Worm (Caenorhabditis elegans) whole organism, mixed stage, embryonic: ENCODE results near the gene W05B10.4.

Experiments used
- M03D4.4 ChIP-seq: sonication (generic microtip); optimal IDR thresholded peaks from 2 replicates; lab custom pipeline; 2017; ENCODE audit warnings: mild to moderate bottlenecking, missing genetic modification characterization, missing compliant biosample characterization
- bed-3 ChIP-seq: fragments of 200-800 bp; sonication (Bioruptor generic); optimal IDR thresholded peaks from 3 replicates; lab custom pipeline; 2018; ENCODE audit warnings: mild to moderate bottlenecking, missing genetic modification characterization, moderate library complexity, missing compliant biosample characterization
- blmp-1 ChIP-seq: fragments of 150-350 bp; optimal IDR thresholded peaks from 2 replicates; lab custom pipeline; 2014; ENCODE audit warnings: missing biosample characterization, missing genetic modification characterization
- ceh-39 ChIP-seq: fragments of 150-350 bp; optimal IDR thresholded peaks from 2 replicates; lab custom pipeline; 2014; ENCODE audit warnings: missing biosample characterization, missing genetic modification characterization
- ces-1 ChIP-seq: fragments of 150-350 bp; optimal IDR thresholded peaks from 2 replicates; lab custom pipeline; 2014; ENCODE audit warnings: missing biosample characterization, missing genetic modification reagents, missing genetic modification characterization
- cnd-1 ChIP-seq: fragments of 200-800 bp; sonication (Bioruptor generic); optimal IDR thresholded peaks from 2 replicates; lab custom pipeline; 2018; ENCODE audit warnings: mild to moderate bottlenecking, missing genetic modification characterization, missing compliant biosample characterization
- drap-1 ChIP-seq: fragments of 200-800 bp; sonication (Bioruptor generic); optimal IDR thresholded peaks from 3 replicates; lab custom pipeline; 2018; ENCODE audit warnings: mild to moderate bottlenecking, missing genetic modification characterization, missing compliant biosample characterization
- elt-3 ChIP-seq: fragments of 150-350 bp; optimal IDR thresholded peaks from 2 replicates; lab custom pipeline; 2014; ENCODE audit warnings: missing biosample characterization, missing genetic modification characterization
- flh-1 ChIP-seq: fragments of 200-800 bp; sonication (Bioruptor generic); optimal IDR thresholded peaks from 2 replicates; lab custom pipeline; 2018; ENCODE audit warnings: mild to moderate bottlenecking, missing genetic modification characterization, moderate library complexity, missing compliant biosample characterization
- ham-2 ChIP-seq: fragments of 200-800 bp; sonication (Bioruptor generic); optimal IDR thresholded peaks from 2 replicates; lab custom pipeline; 2018; ENCODE audit warnings: mild to moderate bottlenecking, missing genetic modification characterization, missing compliant biosample characterization
- hlh-1 ChIP-seq: fragments of 150-350 bp; optimal IDR thresholded peaks from 2 replicates; lab custom pipeline; 2014; ENCODE audit warnings: missing biosample characterization, missing genetic modification reagents, missing genetic modification characterization
- lin-13 ChIP-seq: fragments of 150-350 bp; optimal IDR thresholded peaks from 2 replicates; lab custom pipeline; 2014; ENCODE audit warnings: missing biosample characterization, missing genetic modification characterization
- lin-32 ChIP-seq: fragments of 200-800 bp; sonication (Bioruptor generic); optimal IDR thresholded peaks from 2 replicates; lab custom pipeline; 2018; ENCODE audit warnings: mild to moderate bottlenecking, missing genetic modification characterization, missing compliant biosample characterization
- lsy-2 ChIP-seq: fragments of 150-350 bp; optimal IDR thresholded peaks from 2 replicates; lab custom pipeline; 2014; ENCODE audit warnings: missing biosample characterization, missing genetic modification characterization
- mab-5 ChIP-seq: fragments of 150-350 bp; optimal IDR thresholded peaks from 2 replicates; lab custom pipeline; 2014; ENCODE audit warnings: missing biosample characterization, missing genetic modification characterization
- mep-1 ChIP-seq: fragments of 150-350 bp; optimal IDR thresholded peaks from 2 replicates; lab custom pipeline; 2017; ENCODE audit warnings: missing biosample characterization, missing genetic modification reagents, missing genetic modification characterization, inconsistent platforms
- mls-2 ChIP-seq: sonication (generic microtip); optimal IDR thresholded peaks from 2 replicates; lab custom pipeline; 2016; ENCODE audit warnings: mild to moderate bottlenecking, missing genetic modification characterization, moderate library complexity, missing compliant biosample characterization
- nhr-12 ChIP-seq: fragments of 150-350 bp; optimal IDR thresholded peaks from 2 replicates; lab custom pipeline; 2014; ENCODE audit warnings: missing biosample characterization, missing genetic modification characterization
- nhr-2 ChIP-seq: fragments of 150-350 bp; optimal IDR thresholded peaks from 2 replicates; lab custom pipeline; 2014; ENCODE audit warnings: missing biosample characterization, missing genetic modification characterization
- nhr-237 ChIP-seq: fragments of 150-350 bp; optimal IDR thresholded peaks from 2 replicates; lab custom pipeline; 2014; ENCODE audit warnings: missing biosample characterization, missing genetic modification characterization
- nhr-28 ChIP-seq: fragments of 150-350 bp; optimal IDR thresholded peaks from 2 replicates; lab custom pipeline; 2014; ENCODE audit warnings: missing biosample characterization, missing genetic modification characterization
- pha-4 ChIP-seq: fragments of 150-350 bp; optimal IDR thresholded peaks from 2 replicates; lab custom pipeline; 2018; ENCODE audit warnings: missing biosample characterization, missing genetic modification reagents, missing genetic modification characterization
- sem-2 ChIP-seq: fragments of 200-800 bp; sonication (Bioruptor generic); optimal IDR thresholded peaks from 2 replicates; lab custom pipeline; 2018; ENCODE audit warnings: mild to moderate bottlenecking, missing genetic modification characterization, missing compliant biosample characterization
- snpc-4 ChIP-seq: fragments of 150-350 bp; optimal IDR thresholded peaks from 2 replicates; lab custom pipeline; 2014; ENCODE audit warnings: missing biosample characterization, missing genetic modification characterization
- sptf-1 ChIP-seq: sonication (generic microtip); optimal IDR thresholded peaks from 2 replicates; lab custom pipeline; 2017; ENCODE audit warnings: mild to moderate bottlenecking, missing genetic modification characterization, moderate library complexity, missing compliant biosample characterization
- tbx-8 ChIP-seq: fragments of 200-800 bp; sonication (Bioruptor generic); optimal IDR thresholded peaks from 2 replicates; lab custom pipeline; 2018; ENCODE audit warnings: mild to moderate bottlenecking, missing genetic modification characterization, moderate library complexity, missing compliant biosample characterization
- unc-120 ChIP-seq: sonication (generic microtip); optimal IDR thresholded peaks from 2 replicates; lab custom pipeline; 2017; ENCODE audit warnings: missing genetic modification characterization, missing compliant biosample characterization; ENCODE audit not compliant: poor library complexity, severe bottlenecking
- unc-62 ChIP-seq: fragments of 150-350 bp; optimal IDR thresholded peaks from 2 replicates; lab custom pipeline; 2014; ENCODE audit warnings: missing biosample characterization, missing genetic modification reagents, missing genetic modification characterization
- zip-8 ChIP-seq: fragments of 150-350 bp; optimal IDR thresholded peaks from 2 replicates; lab custom pipeline; 2014; ENCODE audit warnings: missing biosample characterization, missing genetic modification characterization
- ztf-11 ChIP-seq: fragments of 150-350 bp; optimal IDR thresholded peaks from 2 replicates; lab custom pipeline; 2014; ENCODE audit warnings: missing biosample characterization, missing genetic modification characterization

The W05B10.4 gene

DNA sequence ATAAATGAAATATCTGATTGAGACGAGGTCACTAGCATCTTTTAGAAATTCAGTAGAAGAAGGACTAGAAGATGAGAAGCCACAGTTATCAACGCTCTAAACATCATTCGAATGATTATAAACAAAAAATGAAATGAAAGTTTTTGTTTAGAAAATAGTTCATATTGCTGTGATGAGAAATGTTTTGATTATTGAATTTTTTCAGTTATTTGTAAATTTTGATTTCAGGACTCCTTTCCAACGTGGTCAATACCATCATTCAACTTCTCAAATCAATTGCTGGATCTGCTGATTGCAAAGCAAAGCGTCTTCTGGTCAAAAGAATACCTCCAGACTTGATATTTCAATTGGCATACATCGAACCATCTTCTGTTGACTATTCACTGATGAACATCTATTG, 9.9 kb upstream of the W05B10.4 start, which contains the start of gene W05B10.6:
TSS of gene W05B10.6 (minus strand) at position 101 of the 400 bp plus-strand sequence.
- TF ChIP-seq elt-3 (tag; lab: Kevin White, UChicago) (no peak), lsy-2 (tag; lab: Kevin White, UChicago) (no peak), nhr-2 (tag; lab: Kevin White, UChicago) (no peak), unc-120 (no peak)

- TF ChIP-seq unc-120 (no peak), ces-1 (GFP tag; lab: Kevin White, UChicago) (peak; percentile 74)
- TF ChIP-seq, all 35 proteins: peak for 1
Observed at ce11 chrV:12659426-12659825, 8.6 kb upstream of the W05B10.4 start, which contains the start of gene ccch-3. TSS of gene ccch-3 (minus strand) at chrV:12659687.

ce11 chrV:12660280-12660818, 7.7 kb upstream of the W05B10.4 start, which contains the start of gene his-74:
TSS of gene his-74 (minus strand) at chrV:12660330.
- TF ChIP-seq lsy-2 (tag; lab: Kevin White, UChicago) (peak; percentile 63), lin-32 (GFP tag; lab: Kevin White, UChicago) (no peak)

ce11 chrV:12661619-12662018, 6.4 kb upstream of the W05B10.4 start, which contains the start of gene W05B10.3:
TSS of gene W05B10.3 (minus strand) at chrV:12661719.
- TF ChIP-seq zip-8 (tag; lab: Kevin White, UChicago) (no peak), mep-1 (no peak), mab-5 (tag; lab: Kevin White, UChicago) (no peak), ztf-11 (tag; lab: Kevin White, UChicago) (no peak), snpc-4 (tag; lab: Kevin White, UChicago) (no peak), nhr-12 (tag; lab: Kevin White, UChicago) (no peak), nhr-28 (tag; lab: Kevin White, UChicago) (no peak), pha-4 (no peak)

ce11 chrV:12663386-12663785, 4.6 kb upstream of the W05B10.4 start:
- TF ChIP-seq M03D4.4 (tag; lab: Kevin White, UChicago): no peak
- TF ChIP-seq ceh-39 (tag; lab: Kevin White, UChicago): no peak
- no peak for TF ChIP-seq unc-120
- no peak for TF ChIP-seq bed-3
- no peak for TF ChIP-seq lsy-2 (tag; lab: Kevin White, UChicago)
- TF ChIP-seq cnd-1 (tag; lab: Kevin White, UChicago): no peak
- TF ChIP-seq ces-1 (GFP tag; lab: Kevin White, UChicago): no peak
- no peak for TF ChIP-seq mab-5 (tag; lab: Kevin White, UChicago)
- TF ChIP-seq sptf-1 (tag; lab: Kevin White, UChicago): no peak
- TF ChIP-seq nhr-237 (tag; lab: Kevin White, UChicago): no peak
- no peak for TF ChIP-seq ham-2 (GFP tag; lab: Kevin White, UChicago)
- no peak for TF ChIP-seq sem-2 (GFP tag; lab: Kevin White, UChicago)

DNA sequence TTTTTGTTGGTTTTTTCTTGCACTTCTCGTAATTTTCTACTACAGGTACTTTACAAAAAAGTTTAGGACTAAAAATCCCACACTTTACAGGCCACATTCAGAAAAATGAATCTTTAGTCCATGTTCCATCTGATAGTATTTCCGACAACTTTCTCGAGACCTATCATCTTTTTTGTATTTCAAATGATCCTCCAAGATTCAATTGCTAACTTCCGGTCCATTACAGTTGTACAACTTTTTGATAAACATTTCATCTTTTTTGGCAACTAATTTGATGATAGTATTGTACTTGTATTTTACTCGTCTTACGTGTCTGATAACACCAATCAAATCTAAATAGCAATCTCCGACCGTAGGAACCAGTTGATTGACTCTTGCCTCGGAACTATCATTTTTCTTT, 629 bp upstream of the W05B10.4 start:
- TF ChIP-seq lsy-2 (tag; lab: Kevin White, UChicago) (no peak), nhr-2 (tag; lab: Kevin White, UChicago) (no peak), blmp-1 (tag; lab: Kevin White, UChicago) (no peak), lin-13 (no peak), drap-1 (GFP tag; lab: Kevin White, UChicago) (no peak), ces-1 (GFP tag; lab: Kevin White, UChicago) (no peak), tbx-8 (no peak), M03D4.4 (tag; lab: Kevin White, UChicago) (no peak), hlh-1 (tag; lab: Kevin White, UChicago) (no peak)

ce11 chrV:12670607-12671006, 2.6 kb downstream of the W05B10.4 start, which contains the start of gene srx-116:
TSS of gene srx-116 (plus strand) at chrV:12670907.
- TF ChIP-seq unc-62 (GFP tag; lab: Kevin White, UChicago) (no peak), mls-2 (tag; lab: Kevin White, UChicago) (no peak), flh-1 (no peak), pha-4 (no peak), M03D4.4 (tag; lab: Kevin White, UChicago) (no peak), unc-120 (no peak), tbx-8 (no peak), nhr-2 (tag; lab: Kevin White, UChicago) (no peak), snpc-4 (tag; lab: Kevin White, UChicago) (no peak), nhr-28 (tag; lab: Kevin White, UChicago) (no peak), sptf-1 (tag; lab: Kevin White, UChicago) (no peak), zip-8 (tag; lab: Kevin White, UChicago) (no peak), lin-13 (no peak), hlh-1 (tag; lab: Kevin White, UChicago) (no peak), ceh-39 (tag; lab: Kevin White, UChicago) (no peak)
